Fruit fly (Drosophila melanogaster) whole organism, embryonic: ENCODE data around the gene Dh31.
A peak's percentile ranks its signal among the peaks of the same experiment; 100 is the strongest.

ENCODE experiments used
- BtbVII ChIP-seq: fragments of 200-800 bp; sonication (Bioruptor generic); optimal IDR thresholded peaks from 3 replicates; lab custom pipeline; 2017; ENCODE audit warnings: missing biosample characterization, mild to moderate bottlenecking, missing genetic modification characterization
- CG11560 ChIP-seq: fragments of 200-800 bp; sonication (Bioruptor generic); IDR thresholded peaks from 3 replicates; pipeline ENCODE4 v1.3.6; 2022; ENCODE audit warnings: missing biosample characterization, missing genetic modification characterization
- CG11695 ChIP-seq: fragments of 200-800 bp; sonication (Bioruptor generic); IDR thresholded peaks from 3 replicates; pipeline ENCODE4 v1.3.6; 2022; ENCODE audit warnings: missing biosample characterization, missing genetic modification characterization
- CG11696 ChIP-seq: fragments of 200-800 bp; sonication (Bioruptor generic); IDR thresholded peaks from 2 replicates; pipeline ENCODE4 v1.3.6; 2022; ENCODE audit warnings: missing biosample characterization, missing genetic modification characterization
- CG1233 ChIP-seq: fragments of 200-800 bp; sonication (Bioruptor generic); optimal IDR thresholded peaks from 4 replicates; lab custom pipeline; 2018; ENCODE audit warnings: missing biosample characterization, mild to moderate bottlenecking, missing genetic modification characterization
- CG13624 ChIP-seq: fragments of 200-800 bp; sonication (Bioruptor generic); optimal IDR thresholded peaks from 2 replicates; lab custom pipeline; 2016; ENCODE audit warnings: missing biosample characterization, missing genetic modification characterization
- CG15269 ChIP-seq: fragments of 200-800 bp; sonication (Bioruptor generic); optimal IDR thresholded peaks from 2 replicates; lab custom pipeline; 2018; ENCODE audit warnings: missing biosample characterization, mild to moderate bottlenecking, missing genetic modification characterization, moderate library complexity
- CG15601 ChIP-seq: fragments of 200-800 bp; sonication (Bioruptor generic); optimal IDR thresholded peaks from 3 replicates; lab custom pipeline; 2019; ENCODE audit warnings: missing biosample characterization, mild to moderate bottlenecking, missing genetic modification characterization, moderate library complexity
- CG16815 ChIP-seq: fragments of 200-800 bp; sonication (Bioruptor generic); optimal IDR thresholded peaks from 3 replicates; lab custom pipeline; 2017; ENCODE audit warnings: missing biosample characterization, mild to moderate bottlenecking, missing genetic modification characterization
- CG17186 ChIP-seq: fragments of 200-800 bp; sonication (Bioruptor generic); optimal IDR thresholded peaks from 3 replicates; lab custom pipeline; 2017; ENCODE audit warnings: missing biosample characterization, missing genetic modification reagents, missing genetic modification characterization
- CG17912 ChIP-seq: fragments of 200-800 bp; sonication (Bioruptor generic); optimal IDR thresholded peaks from 2 replicates; lab custom pipeline; 2018; ENCODE audit warnings: missing biosample characterization, mild to moderate bottlenecking, missing genetic modification characterization
- CG2120 ChIP-seq: fragments of 200-800 bp; sonication (Bioruptor generic); optimal IDR thresholded peaks from 3 replicates; lab custom pipeline; 2016; ENCODE audit warnings: missing biosample characterization, missing genetic modification characterization
- CG2202 ChIP-seq: fragments of 200-800 bp; sonication (Bioruptor generic); optimal IDR thresholded peaks from 2 replicates; lab custom pipeline; 2018; ENCODE audit warnings: missing biosample characterization, mild to moderate bottlenecking, missing genetic modification characterization
- CG30020 ChIP-seq: fragments of 200-800 bp; optimal IDR thresholded peaks from 2 replicates; lab custom pipeline; 2019; ENCODE audit warnings: missing biosample characterization, mild to moderate bottlenecking, missing genetic modification characterization, moderate library complexity
- CG31224 ChIP-seq: fragments of 200-800 bp; sonication (Bioruptor generic); IDR thresholded peaks from 2 replicates; pipeline ENCODE4 v1.3.6; 2022; ENCODE audit warnings: missing biosample characterization, missing genetic modification characterization
- CG3838 ChIP-seq: fragments of 200-800 bp; sonication (Bioruptor generic); optimal IDR thresholded peaks from 3 replicates; lab custom pipeline; 2016; ENCODE audit warnings: missing biosample characterization, missing genetic modification characterization
- CG4360 ChIP-seq: fragments of 200-800 bp; sonication (Bioruptor generic); IDR thresholded peaks from 2 replicates; pipeline ENCODE4 v1.3.6; 2022; ENCODE audit warnings: missing biosample characterization, missing genetic modification characterization
- CG4820 ChIP-seq: fragments of 200-800 bp; sonication (Bioruptor generic); optimal IDR thresholded peaks from 3 replicates; lab custom pipeline; 2016; ENCODE audit warnings: missing biosample characterization, missing genetic modification characterization
- CG7786 ChIP-seq: fragments of 200-800 bp; sonication (Bioruptor generic); optimal IDR thresholded peaks from 2 replicates; lab custom pipeline; 2016; ENCODE audit warnings: missing biosample characterization, missing genetic modification characterization
- CG8388 ChIP-seq: fragments of 200-800 bp; sonication (Bioruptor generic); optimal IDR thresholded peaks from 2 replicates; lab custom pipeline; 2019; ENCODE audit warnings: missing biosample characterization, mild to moderate bottlenecking, missing genetic modification characterization, moderate library complexity
- CG8924 ChIP-seq: fragments of 200-800 bp; optimal IDR thresholded peaks from 3 replicates; lab custom pipeline; 2019; ENCODE audit warnings: missing biosample characterization, mild to moderate bottlenecking, missing genetic modification characterization, moderate library complexity
- CG9797 ChIP-seq: fragments of 200-800 bp; sonication (Bioruptor generic); optimal IDR thresholded peaks from 3 replicates; lab custom pipeline; 2018; ENCODE audit warnings: missing biosample characterization, mild to moderate bottlenecking, missing genetic modification characterization
- Dad ChIP-seq: fragments of 200-800 bp; sonication (Bioruptor generic); optimal IDR thresholded peaks from 3 replicates; lab custom pipeline; 2016; ENCODE audit warnings: missing biosample characterization, missing genetic modification characterization
- Dek ChIP-seq: fragments of 200-800 bp; sonication (Bioruptor generic); optimal IDR thresholded peaks from 3 replicates; lab custom pipeline; 2019; ENCODE audit warnings: missing biosample characterization, mild to moderate bottlenecking, missing genetic modification characterization, moderate library complexity
- Fer2 ChIP-seq: fragments of 200-800 bp; sonication (Bioruptor generic); optimal IDR thresholded peaks from 2 replicates; lab custom pipeline; 2018; ENCODE audit warnings: missing biosample characterization, mild to moderate bottlenecking, missing genetic modification characterization, moderate library complexity
- Lhr ChIP-seq: fragments of 200-800 bp; sonication (Bioruptor generic); optimal IDR thresholded peaks from 3 replicates; lab custom pipeline; 2017; ENCODE audit warnings: mild to moderate bottlenecking, missing biosample characterization, missing genetic modification reagents, missing genetic modification characterization
- MBD-R2 ChIP-seq: fragments of 200-800 bp; sonication (Bioruptor generic); IDR thresholded peaks from 2 replicates; pipeline ENCODE4 v1.3.6; 2022; ENCODE audit warnings: missing biosample characterization, missing genetic modification characterization
- Oaz ChIP-seq: fragments of 200-800 bp; sonication (Bioruptor generic); IDR thresholded peaks from 2 replicates; pipeline ENCODE4 v1.3.6; 2022; ENCODE audit warnings: missing biosample characterization, missing genetic modification characterization
- TFAM ChIP-seq: fragments of 200-800 bp; sonication (Bioruptor generic); optimal IDR thresholded peaks from 2 replicates; lab custom pipeline; 2017; ENCODE audit warnings: missing biosample characterization, missing genetic modification characterization, inconsistent platforms
- Tbp ChIP-seq: fragments of >200 bp; optimal IDR thresholded peaks from 2 replicates; lab custom pipeline; 2018; ENCODE audit warnings: missing biosample characterization, missing genetic modification characterization
- Xbp1 ChIP-seq: fragments of 200-800 bp; sonication (Bioruptor generic); optimal IDR thresholded peaks from 3 replicates; lab custom pipeline; 2016; ENCODE audit warnings: missing biosample characterization, mild to moderate bottlenecking, missing genetic modification characterization
- cato ChIP-seq: fragments of 200-800 bp; sonication (Bioruptor generic); optimal IDR thresholded peaks from 2 replicates; lab custom pipeline; 2016; ENCODE audit warnings: missing biosample characterization, missing genetic modification characterization, borderline replicate concordance
- dmrt11E ChIP-seq: fragments of 200-800 bp; sonication (Bioruptor generic); optimal IDR thresholded peaks from 3 replicates; lab custom pipeline; 2018; ENCODE audit warnings: missing biosample characterization, mild to moderate bottlenecking, missing genetic modification characterization, moderate library complexity
- dysf ChIP-seq: fragments of 200-800 bp; sonication (Bioruptor generic); IDR thresholded peaks from 3 replicates; pipeline ENCODE4 v1.3.6; 2022; ENCODE audit warnings: missing biosample characterization, missing genetic modification characterization
- ftz-f1 ChIP-seq: fragments of 200-800 bp; sonication (Bioruptor generic); optimal IDR thresholded peaks from 2 replicates; lab custom pipeline; 2016; ENCODE audit warnings: missing biosample characterization, missing genetic modification characterization
- gem ChIP-seq: fragments of 200-800 bp; sonication (Bioruptor generic); optimal IDR thresholded peaks from 2 replicates; lab custom pipeline; 2019; ENCODE audit warnings: missing biosample characterization, mild to moderate bottlenecking, missing genetic modification characterization, moderate library complexity
- grn ChIP-seq: fragments of 200-800 bp; sonication (Bioruptor generic); optimal IDR thresholded peaks from 3 replicates; lab custom pipeline; 2017; ENCODE audit warnings: missing biosample characterization, missing genetic modification characterization
- hbn ChIP-seq: fragments of 200-800 bp; sonication (Bioruptor generic); IDR thresholded peaks from 2 replicates; pipeline ENCODE4 v1.3.6; 2022; ENCODE audit warnings: missing biosample characterization, missing genetic modification characterization; ENCODE audit not compliant: partially characterized antibody
- insv ChIP-seq, 2 experiments: fragments of 200-800 bp; sonication (Bioruptor generic); optimal IDR thresholded peaks; 3 replicates each; lab custom pipeline; 2016 to 2018; ENCODE audit warnings: missing biosample characterization in 2 of 2, missing genetic modification characterization in 2 of 2
- inv ChIP-seq: fragments of 200-800 bp; sonication (Bioruptor generic); IDR thresholded peaks from 2 replicates; pipeline ENCODE4 v1.3.6; 2022; ENCODE audit warnings: missing biosample characterization, missing genetic modification characterization; ENCODE audit not compliant: partially characterized antibody
- kay ChIP-seq: fragments of 200-800 bp; sonication (Bioruptor generic); optimal IDR thresholded peaks from 2 replicates; lab custom pipeline; 2016; ENCODE audit warnings: missing biosample characterization, missing genetic modification characterization
- oc ChIP-seq: fragments of 200-800 bp; sonication (Bioruptor generic); optimal IDR thresholded peaks from 2 replicates; lab custom pipeline; 2018; ENCODE audit warnings: missing biosample characterization, mild to moderate bottlenecking, missing genetic modification characterization, moderate library complexity
- peb ChIP-seq: fragments of 200-800 bp; sonication (Bioruptor generic); IDR thresholded peaks from 2 replicates; pipeline ENCODE4 v1.3.6; 2022; ENCODE audit warnings: missing biosample characterization, missing genetic modification characterization
- pita ChIP-seq: fragments of 200-800 bp; sonication (Bioruptor generic); optimal IDR thresholded peaks from 2 replicates; lab custom pipeline; 2017; ENCODE audit warnings: missing biosample characterization, mild to moderate bottlenecking, missing genetic modification characterization
- pzg ChIP-seq: fragments of 200-800 bp; sonication (Bioruptor generic); optimal IDR thresholded peaks from 3 replicates; lab custom pipeline; 2018; ENCODE audit warnings: missing biosample characterization, mild to moderate bottlenecking, missing genetic modification characterization, moderate library complexity
- sd ChIP-seq: fragments of 200-800 bp; sonication (Bioruptor generic); optimal IDR thresholded peaks from 3 replicates; lab custom pipeline; 2018; ENCODE audit warnings: missing biosample characterization, mild to moderate bottlenecking, missing genetic modification characterization, moderate library complexity
- sqz ChIP-seq: fragments of 200-800 bp; sonication (Bioruptor generic); optimal IDR thresholded peaks from 3 replicates; lab custom pipeline; 2018; ENCODE audit warnings: missing biosample characterization, mild to moderate bottlenecking, missing genetic modification characterization
- tna ChIP-seq: fragments of 200-800 bp; sonication (Bioruptor generic); IDR thresholded peaks from 2 replicates; pipeline ENCODE4 v1.3.6; 2022; ENCODE audit warnings: missing biosample characterization, missing genetic modification characterization; ENCODE audit not compliant: partially characterized antibody
- vnd ChIP-seq: fragments of 200-800 bp; sonication (Bioruptor generic); IDR thresholded peaks from 3 replicates; pipeline ENCODE4 v1.3.6; 2022; ENCODE audit warnings: missing biosample characterization, missing genetic modification characterization; ENCODE audit not compliant: partially characterized antibody
- z ChIP-seq: fragments of 200-800 bp; sonication (Bioruptor generic); IDR thresholded peaks from 3 replicates; pipeline ENCODE4 v1.3.6; 2022; ENCODE audit warnings: missing biosample characterization, missing genetic modification characterization

Dh31 gene

DNA sequence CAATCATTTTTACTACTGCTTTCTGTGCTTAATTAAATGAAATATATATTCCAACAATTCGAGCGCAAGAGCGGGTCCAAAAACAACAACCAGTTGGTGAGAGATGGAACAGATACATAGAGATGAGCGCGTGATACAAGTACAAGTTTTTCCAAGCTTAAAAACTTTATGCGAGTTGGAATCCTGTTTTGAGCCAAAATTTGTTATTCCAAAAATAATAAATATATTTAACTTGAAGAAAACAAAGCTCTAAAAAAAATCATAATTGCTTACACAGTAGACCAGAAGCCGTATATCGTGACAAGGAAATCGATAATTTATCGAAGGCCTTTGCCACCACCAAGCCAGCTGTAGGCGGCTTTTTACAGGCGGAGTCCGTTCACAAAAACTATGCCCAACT is 8.1 kb upstream of the Dh31 start, which contains the start of the genes CG13097 and PIG-U (continued):
- TF ChIP-seq CG9797 (peak; percentile 43), CG16815 (peak; percentile 50), CG2202 (tag; lab: Kevin White, UChicago) (peak; percentile 55), Dad (GFP tag; lab: Kevin White, UChicago) (peak; percentile 82), CG15601 (tag; lab: Kevin White, UChicago) (peak; percentile 71), CG15269 (tag; lab: Kevin White, UChicago) (no peak), gem (peak; percentile 88), tna (GFP tag; lab: Robert Waterston, UW) (peak; percentile 75; the same call in 1 of the 2 replicates), CG4360 (GFP tag; lab: Robert Waterston, UW) (peak; percentile 53; the same call in 1 of the 2 replicates), CG11695 (peak; percentile 69; the same call in 2 of the 3 replicates), grn (GFP tag; lab: Kevin White, UChicago) (no peak), Xbp1 (GFP tag; lab: Kevin White, UChicago) (peak; percentile 87), CG13624 (GFP tag; lab: Kevin White, UChicago) (peak; percentile 81), Dek (tag; lab: Kevin White, UChicago) (peak; percentile 71), CG8388 (GFP tag; lab: Kevin White, UChicago) (peak; percentile 70), kay (GFP tag; lab: Kevin White, UChicago) (peak; percentile 69), hbn (GFP tag; lab: Robert Waterston, UW) (peak; percentile 96), pzg (GFP tag; lab: Kevin White, UChicago) (peak; percentile 64), CG11696 (GFP tag; lab: Robert Waterston, UW) (0 out of 2 replicates have a peak, but pooled peaks have one; percentile 24), CG17186 (GFP tag; lab: Kevin White, UChicago) (peak; percentile 26), CG2120 (GFP tag; lab: Kevin White, UChicago) (peak; percentile 92), CG1233 (GFP tag; lab: Kevin White, UChicago) (peak; percentile 56), cato (peak; percentile 69), CG8924 (tag; lab: Kevin White, UChicago) (peak; percentile 69), z (no peak), dmrt11E (tag; lab: Kevin White, UChicago) (peak; percentile 74), sd (tag; lab: Kevin White, UChicago) (no peak), CG30020 (tag; lab: Kevin White, UChicago) (peak; percentile 77), CG11560 (tag; lab: Robert Waterston, UW) (0 out of 3 replicates have a peak, but pooled peaks have one; percentile 50), oc (tag; lab: Kevin White, UChicago) (no peak), peb (GFP tag; lab: Robert Waterston, UW) (peak; percentile 18; the same call in 1 of the 2 replicates), insv (GFP tag; optimal IDR thresholded peaks at IDR 0.05; lab: Kevin White, UChicago) (peak in 1 of 2 experiments; percentile 13), ftz-f1 (GFP tag; lab: Kevin White, UChicago) (no peak), sqz (GFP tag; lab: Kevin White, UChicago) (no peak), CG17912 (GFP tag; lab: Kevin White, UChicago) (no peak), Fer2 (tag; lab: Kevin White, UChicago) (peak; percentile 76), TFAM (GFP tag; lab: Kevin White, UChicago) (no peak), MBD-R2 (GFP tag; lab: Robert Waterston, UW) (peak; percentile 91; the same call in 1 of the 2 replicates), dysf (peak; percentile 85), CG31224 (peak; percentile 53; the same call in 1 of the 2 replicates), Oaz (GFP tag; lab: Robert Waterston, UW) (peak; percentile 46; the same call in 1 of the 2 replicates), pita (GFP tag; lab: Kevin White, UChicago) (no peak), Tbp (no peak), CG7786 (GFP tag; lab: Kevin White, UChicago) (peak; percentile 69), inv (GFP tag; lab: Robert Waterston, UW) (peak; percentile 88), BtbVII (GFP tag; lab: Kevin White, UChicago) (peak; percentile 50), CG4820 (peak; percentile 72), CG3838 (peak; percentile 29), Lhr (GFP tag; lab: Kevin White, UChicago) (peak; percentile 62), vnd (GFP tag; lab: Robert Waterston, UW) (peak; percentile 90)
